Worm (Caenorhabditis elegans): ENCODE measurements around the gene gtf-2A2.

Gene gtf-2A2

ce11 chrIII:12611414-12611813 lies 13.2 kb upstream of the gtf-2A2 start:
- TF ChIP-seq hif-1 (tag; optimal IDR thresholded peaks at IDR 0.05) (no peak), hlh-30 (tag; optimal IDR thresholded peaks at IDR 0.05; ENCODE audit: insufficient read depth) (no peak), zip-2 (tag; optimal IDR thresholded peaks at IDR 0.05) (no peak), Y48G9A.11 (GFP tag; IDR thresholded peaks at IDR 0.05) (no peak), D1046.2 (GFP tag; IDR thresholded peaks at IDR 0.05) (no peak), F49E8.2 (tag; optimal IDR thresholded peaks at IDR 0.05; ENCODE audit: borderline replicate concordance) (no peak), unc-130 (GFP tag; optimal IDR thresholded peaks at IDR 0.05) (no peak), nhr-237 (tag; optimal IDR thresholded peaks at IDR 0.05) (no peak), ceh-44 (GFP tag; IDR thresholded peaks at IDR 0.05) (no peak), lin-29 (GFP tag; IDR thresholded peaks at IDR 0.05) (no peak), mxl-2 (GFP tag; conservative IDR thresholded peaks at IDR 0.05) (no peak), attf-4 (tag; optimal IDR thresholded peaks at IDR 0.05) (no peak), ama-1 (optimal IDR thresholded peaks at IDR 0.05) (no peak), zip-11 (GFP tag; IDR thresholded peaks at IDR 0.05) (no peak)

ce11 chrIII:12612519-12612935 lies 12.0 kb upstream of the gtf-2A2 start:
- TF ChIP-seq spr-3 (GFP tag; optimal IDR thresholded peaks at IDR 0.05) (peak; percentile 52), egl-27 (tag; optimal IDR thresholded peaks at IDR 0.05) (no peak), ama-1 (optimal IDR thresholded peaks at IDR 0.05) (peak; percentile 88), nhr-102 (tag; optimal IDR thresholded peaks at IDR 0.05) (peak; percentile 95), zip-2 (tag; optimal IDR thresholded peaks at IDR 0.05) (peak; percentile 91), mep-1 (tag; optimal IDR thresholded peaks at IDR 0.05) (peak; percentile 98), daf-16 (GFP tag; optimal IDR thresholded peaks at IDR 0.05) (peak; percentile 82 to 95), daf-16 (tag; optimal IDR thresholded peaks at IDR 0.05) (peak; percentile 98), ztf-11 (tag; optimal IDR thresholded peaks at IDR 0.05) (no peak), fkh-10 (GFP tag; optimal IDR thresholded peaks at IDR 0.05) (peak; percentile 98), pha-4 (GFP tag; IDR thresholded peaks at IDR 0.05) (peak; percentile 98), pha-4 (tag; optimal IDR thresholded peaks at IDR 0.05) (peak; percentile 99), nhr-48 (tag; optimal IDR thresholded peaks at IDR 0.05) (peak; percentile 97), nhr-76 (tag; optimal IDR thresholded peaks at IDR 0.05) (peak; percentile 84), daf-8 (GFP tag; IDR thresholded peaks at IDR 0.05) (no peak), nhr-41 (GFP tag; IDR thresholded peaks at IDR 0.05) (peak; percentile 83), lin-1 (GFP tag; IDR thresholded peaks at IDR 0.05) (peak; percentile 96), hlh-11 (tag; optimal IDR thresholded peaks at IDR 0.05) (peak; percentile 100), gei-8 (GFP tag; optimal IDR thresholded peaks at IDR 0.05) (peak; percentile 99), spr-1 (tag; optimal IDR thresholded peaks at IDR 0.05) (peak; percentile 85), Y105C5A.15 (GFP tag; IDR thresholded peaks at IDR 0.05) (0 out of 2 replicates have a peak, but pooled peaks have one; percentile 61), lin-38 (GFP tag; IDR thresholded peaks at IDR 0.05) (peak; percentile 83), ceh-62 (tag; optimal IDR thresholded peaks at IDR 0.05) (no peak), egl-43 (GFP tag; IDR thresholded peaks at IDR 0.05) (peak; percentile 88), T20F7.1 (GFP tag; optimal IDR thresholded peaks at IDR 0.05) (peak; percentile 86), madf-5 (GFP tag; IDR thresholded peaks at IDR 0.05) (no peak), lsy-2 (tag; optimal IDR thresholded peaks at IDR 0.05) (peak; percentile 93 to 96), lin-29 (GFP tag; IDR thresholded peaks at IDR 0.05) (peak; percentile 90), skn-1 (tag; optimal IDR thresholded peaks at IDR 0.05) (peak; percentile 84), F26F4.8 (GFP tag; conservative IDR thresholded peaks at IDR 0.05) (no peak), daf-12 (tag; optimal IDR thresholded peaks at IDR 0.05) (no peak), F37D6.2 (tag; optimal IDR thresholded peaks at IDR 0.05) (peak; percentile 96), dmd-8 (GFP tag; IDR thresholded peaks at IDR 0.05) (0 out of 2 replicates have a peak, but pooled peaks have one; percentile 54), pqm-1 (tag; optimal IDR thresholded peaks at IDR 0.05) (peak; percentile 42), R02D3.7 (tag; optimal IDR thresholded peaks at IDR 0.05) (no peak), mes-2 (tag; optimal IDR thresholded peaks at IDR 0.05; ENCODE audit: poor library complexity, severe bottlenecking) (peak; percentile 84), php-3 (GFP tag; IDR thresholded peaks at IDR 0.05) (peak; percentile 82), duxl-1 (tag; optimal IDR thresholded peaks at IDR 0.05; ENCODE audit: poor library complexity) (peak; percentile 75), ceh-82 (tag; optimal IDR thresholded peaks at IDR 0.05) (no peak), ztf-7 (tag; optimal IDR thresholded peaks at IDR 0.05) (peak; percentile 83)
